Worm (Caenorhabditis elegans) whole organism, midembryonic: ENCODE measurements around the gene rhgf-1.

Experiments used
- T22C8.4 ChIP-seq: fragments of 200-800 bp; sonication (Bioruptor generic); IDR thresholded peaks from 2 replicates; pipeline ENCODE4 v1.3.6; 2022; ENCODE audit warnings: missing genetic modification characterization, missing compliant biosample characterization
- cog-1 ChIP-seq: sonication (generic microtip); optimal IDR thresholded peaks from 2 replicates; lab custom pipeline; 2016; ENCODE audit warnings: missing genetic modification characterization, missing compliant biosample characterization
- flt-1 ChIP-seq: fragments of 200-800 bp; sonication (Bioruptor generic); IDR thresholded peaks from 2 replicates; pipeline ENCODE4 v1.3.6; 2022; ENCODE audit warnings: missing genetic modification characterization, missing compliant biosample characterization
- klf-2 ChIP-seq: fragments of 200-800 bp; sonication (Bioruptor generic); conservative IDR thresholded peaks from 2 replicates; pipeline ENCODE4 v1.3.6; 2022; ENCODE audit warnings: missing genetic modification reagents, missing genetic modification characterization, missing compliant biosample characterization
- med-1 ChIP-seq: sonication (generic microtip); optimal IDR thresholded peaks from 2 replicates; lab custom pipeline; 2017; ENCODE audit warnings: missing genetic modification characterization, mild to moderate bottlenecking, missing compliant biosample characterization, antibody characterized with exemption, missing genetic modification reagents; ENCODE audit not compliant: insufficient read depth
- ref-1 ChIP-seq: fragments of 200-800 bp; sonication (Bioruptor generic); conservative IDR thresholded peaks from 2 replicates; pipeline ENCODE4 v1.3.6; 2022; ENCODE audit warnings: missing genetic modification reagents, missing genetic modification characterization, missing compliant biosample characterization
- tab-1 ChIP-seq: fragments of 200-800 bp; sonication (Bioruptor generic); IDR thresholded peaks from 2 replicates; pipeline ENCODE4 v1.3.6; 2022; ENCODE audit warnings: missing genetic modification characterization, missing compliant biosample characterization
- ztf-23 ChIP-seq: fragments of 200-800 bp; sonication (Bioruptor generic); IDR thresholded peaks from 2 replicates; pipeline ENCODE4 v1.3.6; 2022; ENCODE audit warnings: missing genetic modification reagents, missing genetic modification characterization, missing compliant biosample characterization
- ztf-29 ChIP-seq: fragments of 200-800 bp; sonication (Bioruptor generic); IDR thresholded peaks from 2 replicates; pipeline ENCODE4 v1.3.6; 2022; ENCODE audit warnings: missing genetic modification reagents, missing genetic modification characterization, missing compliant biosample characterization

rhgf-1 gene

DNA sequence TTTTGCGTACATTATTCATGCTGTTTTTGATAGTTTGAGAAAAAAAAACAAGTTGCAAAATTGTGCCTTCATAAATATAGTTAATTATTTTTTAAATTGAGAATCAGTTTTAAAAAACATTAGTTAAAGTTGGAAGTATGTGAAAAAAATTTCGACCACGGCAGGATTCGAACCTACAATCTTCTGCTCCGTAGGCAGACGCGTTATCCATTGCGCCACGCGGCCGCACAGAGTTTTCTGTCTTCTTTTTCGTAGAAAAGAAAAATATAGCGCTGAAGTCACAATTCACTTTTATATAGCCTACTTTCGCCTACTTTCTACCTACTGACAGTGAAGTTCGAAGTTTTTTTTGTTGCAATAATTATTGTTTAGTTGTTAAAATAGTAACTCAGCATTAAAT, 20.2 kb upstream of the rhgf-1 start:
- TF ChIP-seq cog-1 (no peak), ref-1 (GFP tag; lab: Robert Waterston, UW) (no peak), T22C8.4 (no peak), klf-2 (GFP tag; lab: Robert Waterston, UW) (no peak), flt-1 (GFP tag; lab: Robert Waterston, UW) (no peak), med-1 (GFP tag; lab: Kevin White, UChicago) (no peak), ztf-23 (GFP tag; lab: Robert Waterston, UW) (no peak), tab-1 (no peak), ztf-29 (GFP tag; lab: Robert Waterston, UW) (no peak)

DNA sequence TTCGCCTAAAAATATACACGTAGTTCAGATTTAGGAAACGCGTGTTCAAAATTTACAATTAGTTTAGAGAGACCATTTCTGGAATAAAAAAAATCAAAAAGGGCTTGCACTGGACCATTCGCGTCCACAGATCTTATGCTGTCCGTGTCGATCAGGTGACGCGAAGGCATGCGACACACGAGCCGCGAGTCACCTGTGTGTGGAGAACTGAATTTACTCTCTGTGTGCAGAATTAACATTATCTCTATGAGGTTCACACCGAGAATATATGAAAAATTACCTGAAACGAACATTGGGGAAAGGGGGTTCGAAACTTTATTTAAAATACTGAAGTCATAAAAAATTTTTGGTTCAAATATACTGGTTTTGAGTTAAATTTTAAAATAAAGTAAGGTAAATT, 16.0 kb upstream of the rhgf-1 start:
- no peak for TF ChIP-seq cog-1
- no peak for TF ChIP-seq flt-1 (GFP tag; lab: Robert Waterston, UW)
- no peak for TF ChIP-seq tab-1
- TF ChIP-seq ztf-29 (GFP tag; lab: Robert Waterston, UW): no peak
- TF ChIP-seq klf-2 (GFP tag; lab: Robert Waterston, UW): no peak
- TF ChIP-seq ztf-23 (GFP tag; lab: Robert Waterston, UW): no peak
- TF ChIP-seq med-1 (GFP tag; lab: Kevin White, UChicago): no peak
- no peak for TF ChIP-seq ref-1 (GFP tag; lab: Robert Waterston, UW)
- no peak for TF ChIP-seq T22C8.4

DNA sequence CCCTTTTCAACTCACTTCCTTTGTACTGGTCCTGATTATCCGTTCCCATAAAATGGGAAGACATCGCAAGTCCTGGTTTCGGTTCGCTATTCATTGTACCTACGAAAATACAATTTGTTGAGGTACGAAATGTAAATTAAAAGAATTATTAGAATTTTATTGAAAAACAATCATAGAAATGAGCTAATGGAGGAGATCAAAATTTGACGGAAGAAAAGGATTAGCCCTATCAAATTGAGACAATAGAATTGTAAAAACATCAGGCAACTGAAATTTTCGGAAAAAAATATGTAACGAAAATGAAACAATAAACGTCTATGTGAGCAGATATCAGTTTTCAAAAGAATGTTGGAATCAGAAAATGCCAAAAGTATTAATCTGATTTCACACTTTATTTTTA, 10.3 kb upstream of the rhgf-1 start, which contains the start of gene mbr-1:
TSS of gene mbr-1 (minus strand) at position 101 of the 400 bp plus-strand sequence.
- TF ChIP-seq cog-1 (no peak), flt-1 (GFP tag; lab: Robert Waterston, UW) (no peak), med-1 (GFP tag; lab: Kevin White, UChicago) (no peak)

DNA sequence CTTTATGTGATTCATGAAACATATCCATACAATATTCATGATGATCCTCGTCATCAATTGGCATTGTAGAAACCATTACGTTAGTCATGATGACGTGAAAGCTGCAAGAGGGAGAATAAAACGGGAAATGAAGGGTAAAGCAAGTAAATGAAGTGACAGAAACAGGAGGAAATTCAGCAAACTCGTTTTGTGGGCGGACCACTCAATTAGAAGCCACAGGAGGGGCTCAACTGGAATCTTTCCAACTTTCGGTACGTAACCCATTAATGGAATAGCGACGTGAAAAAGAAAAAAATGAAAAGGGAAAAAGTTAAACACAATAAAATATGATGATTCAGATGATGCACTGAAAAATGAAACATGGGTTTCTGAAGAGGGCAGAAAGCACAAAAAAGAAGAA, 5.3 kb upstream of the rhgf-1 start, which contains the start of gene T01C1.4:
TSS of gene T01C1.4 (minus strand) at position 101 of the 400 bp plus-strand sequence.
- no peak for TF ChIP-seq klf-2 (GFP tag; lab: Robert Waterston, UW)
- no peak for TF ChIP-seq flt-1 (GFP tag; lab: Robert Waterston, UW)
- no peak for TF ChIP-seq ref-1 (GFP tag; lab: Robert Waterston, UW)
- no peak for TF ChIP-seq med-1 (GFP tag; lab: Kevin White, UChicago)
- no peak for TF ChIP-seq ztf-29 (GFP tag; lab: Robert Waterston, UW)

DNA sequence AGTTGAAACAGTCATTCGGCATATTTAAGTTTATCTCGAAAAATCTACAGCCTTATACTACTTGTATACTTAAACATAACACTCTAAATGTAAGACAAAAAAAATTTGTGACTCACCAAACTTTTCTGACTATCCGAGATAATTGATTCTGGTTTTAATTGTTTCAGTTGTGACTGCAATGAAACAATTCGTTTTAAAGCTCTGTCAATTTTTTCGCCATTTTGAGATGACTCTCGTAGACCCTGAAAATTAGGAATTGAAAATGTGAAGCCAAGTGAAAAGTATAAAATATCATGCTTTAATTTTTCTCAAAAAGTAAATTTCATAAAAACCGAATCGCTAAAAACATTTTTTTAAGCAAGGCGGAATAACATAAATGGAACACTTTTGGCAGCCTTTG, 7.3 kb downstream of the rhgf-1 start:
- no peak for TF ChIP-seq ztf-29 (GFP tag; lab: Robert Waterston, UW)
- no peak for TF ChIP-seq klf-2 (GFP tag; lab: Robert Waterston, UW)
- no peak for TF ChIP-seq med-1 (GFP tag; lab: Kevin White, UChicago)
- no peak for TF ChIP-seq ref-1 (GFP tag; lab: Robert Waterston, UW)
- no peak for TF ChIP-seq tab-1
- no peak for TF ChIP-seq ztf-23 (GFP tag; lab: Robert Waterston, UW)
- TF ChIP-seq cog-1: no peak
- TF ChIP-seq flt-1 (GFP tag; lab: Robert Waterston, UW): no peak
- no peak for TF ChIP-seq T22C8.4

DNA sequence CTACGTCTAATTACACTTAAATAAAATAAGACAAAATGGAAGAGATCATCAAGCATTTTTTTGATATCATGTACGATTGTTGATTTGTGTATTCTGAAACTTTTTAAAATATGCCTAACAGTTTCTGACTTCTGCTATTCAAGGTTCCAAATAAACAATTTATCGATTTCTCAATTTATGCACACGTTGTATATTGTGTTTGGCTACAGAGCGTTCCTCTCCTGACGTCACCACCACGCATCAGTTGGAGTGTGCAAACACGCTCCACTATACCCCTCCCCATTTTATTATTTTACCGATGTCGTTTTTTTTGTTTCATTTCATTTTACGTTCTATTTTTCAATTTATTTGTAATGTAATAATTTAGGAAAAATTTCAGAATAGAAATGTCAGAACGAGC, 16.7 kb downstream of the rhgf-1 start, which contains the start of gene plpp-1.3:
TSS of gene plpp-1.3 (plus strand) at position 380 of the 400 bp plus-strand sequence.
- no peak for TF ChIP-seq tab-1
- TF ChIP-seq cog-1: peak; percentile 3

DNA sequence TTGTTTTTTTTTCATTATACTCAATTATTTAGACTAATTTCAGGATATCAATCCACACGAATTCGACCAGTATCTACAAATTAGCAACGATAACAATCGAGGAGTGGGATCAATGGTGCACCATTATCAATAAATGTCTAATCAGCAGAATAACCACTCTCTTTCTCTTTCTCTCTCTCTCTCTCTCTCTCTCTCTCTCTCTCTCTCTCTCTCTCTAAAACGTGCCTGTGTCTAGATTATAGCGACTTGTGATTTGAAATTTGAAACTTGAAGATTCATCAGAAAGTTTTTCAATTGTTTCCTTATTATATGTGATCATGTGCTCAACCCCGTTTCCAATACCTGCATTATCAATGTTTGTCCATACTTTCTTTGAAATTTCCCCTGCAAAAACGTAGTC, 17.4 kb downstream of the rhgf-1 start:
- TF ChIP-seq flt-1 (GFP tag; lab: Robert Waterston, UW) (no peak), med-1 (GFP tag; lab: Kevin White, UChicago) (no peak), T22C8.4 (no peak)

DNA sequence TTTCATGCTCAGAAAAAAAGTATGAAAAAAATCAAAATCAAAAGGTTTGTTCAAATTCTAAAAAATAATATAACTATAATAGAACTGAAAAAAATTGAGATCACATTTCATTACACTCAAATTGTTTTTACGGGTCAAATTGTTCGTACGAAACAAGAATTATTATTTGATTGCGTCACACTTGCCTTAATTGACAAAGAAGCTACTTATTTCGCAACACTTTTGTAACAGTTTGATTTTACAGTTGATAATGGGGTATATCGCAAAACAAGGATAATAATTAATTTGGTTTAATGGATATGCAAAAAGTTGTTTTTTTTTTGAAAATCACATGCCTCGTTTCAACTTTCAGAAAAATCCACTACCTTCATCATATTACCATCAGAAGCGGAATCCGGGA, 19.6 kb downstream of the rhgf-1 start:
- TF ChIP-seq T22C8.4 (no peak), tab-1 (no peak), ref-1 (GFP tag; lab: Robert Waterston, UW) (no peak), cog-1 (no peak), ztf-23 (GFP tag; lab: Robert Waterston, UW) (no peak)

DNA sequence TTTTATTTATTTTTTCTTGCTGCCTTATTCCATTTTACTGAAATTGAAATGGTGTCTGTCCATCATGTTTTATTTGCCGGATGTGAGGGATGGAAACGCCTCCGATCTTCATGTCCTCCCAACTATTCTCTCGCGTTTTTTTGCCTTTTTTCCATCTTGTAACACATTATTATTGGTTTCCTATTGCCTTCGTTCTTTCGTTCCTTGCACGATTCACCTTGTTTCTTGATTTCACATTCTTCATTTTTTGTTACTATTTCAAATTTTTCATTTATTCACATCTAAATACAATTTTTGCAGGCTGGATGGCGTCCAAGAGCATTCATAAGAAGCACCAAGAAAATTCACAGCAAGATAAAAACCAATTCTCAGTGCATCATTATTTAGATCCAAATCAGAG, 20.0 kb downstream of the rhgf-1 start, which contains the start of gene yap-1:
TSS of gene yap-1 (plus strand) at position 301 of the 400 bp plus-strand sequence.
- no peak for TF ChIP-seq med-1 (GFP tag; lab: Kevin White, UChicago)
- no peak for TF ChIP-seq tab-1
- no peak for TF ChIP-seq ref-1 (GFP tag; lab: Robert Waterston, UW)
- no peak for TF ChIP-seq klf-2 (GFP tag; lab: Robert Waterston, UW)
- no peak for TF ChIP-seq flt-1 (GFP tag; lab: Robert Waterston, UW)
- TF ChIP-seq cog-1: no peak
- TF ChIP-seq ztf-29 (GFP tag; lab: Robert Waterston, UW): no peak
- TF ChIP-seq T22C8.4: no peak
- no peak for TF ChIP-seq ztf-23 (GFP tag; lab: Robert Waterston, UW)

DNA sequence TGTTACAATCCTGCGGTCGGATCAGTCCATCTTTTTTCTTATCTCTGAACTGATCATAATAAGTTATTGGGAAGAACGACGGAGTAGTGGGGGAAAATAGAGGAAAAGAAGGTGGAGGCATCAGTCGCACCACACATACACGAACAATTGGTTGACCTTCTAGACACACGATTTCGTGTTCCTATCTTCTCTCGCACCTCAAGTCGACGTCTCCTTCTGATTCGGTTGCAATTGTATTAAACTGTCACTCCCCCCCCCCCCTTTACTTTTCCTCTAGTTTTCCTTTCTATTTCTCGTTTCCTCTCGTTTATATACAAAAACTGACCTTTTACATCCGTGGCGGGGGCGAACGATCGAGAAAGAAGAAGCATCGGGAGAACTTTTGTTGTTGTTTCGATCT, 20.4 kb downstream of the rhgf-1 start:
- TF ChIP-seq tab-1: no peak
- no peak for TF ChIP-seq T22C8.4
- no peak for TF ChIP-seq med-1 (GFP tag; lab: Kevin White, UChicago)
- no peak for TF ChIP-seq ref-1 (GFP tag; lab: Robert Waterston, UW)
- no peak for TF ChIP-seq cog-1
- TF ChIP-seq flt-1 (GFP tag; lab: Robert Waterston, UW): no peak
- TF ChIP-seq klf-2 (GFP tag; lab: Robert Waterston, UW): no peak
- TF ChIP-seq ztf-23 (GFP tag; lab: Robert Waterston, UW): no peak
- TF ChIP-seq ztf-29 (GFP tag; lab: Robert Waterston, UW): no peak

DNA sequence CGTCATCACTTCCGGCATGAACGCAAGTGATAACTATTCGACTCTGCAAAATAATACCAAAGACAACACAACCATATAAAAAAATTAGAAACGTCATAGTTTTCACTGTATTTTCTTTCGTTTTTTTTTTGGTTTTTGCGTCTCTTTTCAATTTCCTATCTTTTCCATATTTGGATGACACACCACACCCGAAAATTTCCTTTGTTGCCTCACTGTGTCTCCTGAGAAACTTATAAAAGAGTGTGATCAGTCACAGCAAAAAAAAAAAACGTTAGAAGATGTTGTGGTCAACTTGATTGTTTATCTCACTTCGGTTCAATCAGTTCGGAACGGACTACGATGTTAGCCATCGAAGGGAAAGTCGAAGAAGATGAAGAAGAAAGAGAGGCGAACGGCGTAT, 21.9 kb downstream of the rhgf-1 start:
- TF ChIP-seq ztf-23 (GFP tag; lab: Robert Waterston, UW) (no peak), cog-1 (no peak), flt-1 (GFP tag; lab: Robert Waterston, UW) (no peak), ref-1 (GFP tag; lab: Robert Waterston, UW) (no peak), med-1 (GFP tag; lab: Kevin White, UChicago) (no peak), ztf-29 (GFP tag; lab: Robert Waterston, UW) (no peak), T22C8.4 (no peak), tab-1 (no peak), klf-2 (GFP tag; lab: Robert Waterston, UW) (no peak)
